Fruit fly (Drosophila melanogaster): ENCODE measurements around the gene alphaCOP.

alphaCOP gene

dm6 chr3L:1615701-1616100 is 29.3 kb downstream of the alphaCOP start, which contains the start of gene CG12105:
CG12105 (minus strand) TSS chr3L:1615801.
- no peak for TF ChIP-seq Pif1A (GFP tag; optimal IDR thresholded peaks at IDR 0.05)
- TF ChIP-seq CG17806 (tag; optimal IDR thresholded peaks at IDR 0.05), result no peak

dm6 chr3L:1614465-1615084 is 30.4 kb downstream of the alphaCOP start:
- TF ChIP-seq CG34367 (tag; optimal IDR thresholded peaks at IDR 0.05) (no peak), Pif1A (GFP tag; optimal IDR thresholded peaks at IDR 0.05) (no peak), CG9948 (tag; optimal IDR thresholded peaks at IDR 0.05) (no peak), CG15710 (tag; optimal IDR thresholded peaks at IDR 0.05) (no peak), CG8301 (tag; optimal IDR thresholded peaks at IDR 0.05) (no peak), CG14655 (GFP tag; optimal IDR thresholded peaks at IDR 0.05) (no peak), CG8159 (tag; optimal IDR thresholded peaks at IDR 0.05) (no peak), Pif1B (GFP tag; optimal IDR thresholded peaks at IDR 0.05) (no peak), Snoo (tag; optimal IDR thresholded peaks at IDR 0.05) (no peak), EcR (GFP tag; optimal IDR thresholded peaks at IDR 0.05) (no peak), CG4496 (GFP tag; IDR thresholded peaks at IDR 0.05) (no peak), CG17806 (tag; optimal IDR thresholded peaks at IDR 0.05) (no peak), Ets98B (GFP tag; IDR thresholded peaks at IDR 0.05) (no peak), CG32121 (GFP tag; IDR thresholded peaks at IDR 0.05) (no peak), CG10348 (GFP tag; IDR thresholded peaks at IDR 0.05) (no peak), gl (tag; optimal IDR thresholded peaks at IDR 0.05) (no peak), rn (GFP tag; IDR thresholded peaks at IDR 0.05) (no peak), CG12605 (GFP tag; IDR thresholded peaks at IDR 0.05) (no peak), fd96Ca (GFP tag; IDR thresholded peaks at IDR 0.05) (no peak), CG13204 (GFP tag; optimal IDR thresholded peaks at IDR 0.05) (no peak)

dm6 chr3L:1609611-1610010 is 35.4 kb downstream of the alphaCOP start:
- no peak for TF ChIP-seq CG12605 (GFP tag; IDR thresholded peaks at IDR 0.05)
- TF ChIP-seq CG32121 (GFP tag; IDR thresholded peaks at IDR 0.05), result peak; percentile 45; the same call in 1 of the 2 replicates
- TF ChIP-seq rn (GFP tag; IDR thresholded peaks at IDR 0.05), result no peak
- no peak for TF ChIP-seq Ets98B (GFP tag; IDR thresholded peaks at IDR 0.05)
- peak; percentile 40 for TF ChIP-seq CG8159 (tag; optimal IDR thresholded peaks at IDR 0.05)
- no peak for TF ChIP-seq CG17806 (tag; optimal IDR thresholded peaks at IDR 0.05)
- peak; percentile 35; the same call in 1 of the 3 replicates for TF ChIP-seq CG4496 (GFP tag; IDR thresholded peaks at IDR 0.05)
- 0 out of 3 replicates have a peak, but pooled peaks have one; percentile 23 for TF ChIP-seq fd96Ca (GFP tag; IDR thresholded peaks at IDR 0.05)
- no peak for TF ChIP-seq CG14655 (GFP tag; optimal IDR thresholded peaks at IDR 0.05)
- no peak for TF ChIP-seq CG13204 (GFP tag; optimal IDR thresholded peaks at IDR 0.05)
- TF ChIP-seq CG15710 (tag; optimal IDR thresholded peaks at IDR 0.05), result no peak
- TF ChIP-seq Snoo (tag; optimal IDR thresholded peaks at IDR 0.05), result no peak
- no peak for TF ChIP-seq gl (tag; optimal IDR thresholded peaks at IDR 0.05)
- no peak for TF ChIP-seq CG9948 (tag; optimal IDR thresholded peaks at IDR 0.05)
- no peak for TF ChIP-seq Pif1B (GFP tag; optimal IDR thresholded peaks at IDR 0.05)
- no peak for TF ChIP-seq D1 (tag; optimal IDR thresholded peaks at IDR 0.05)
- peak; percentile 27; the same call in 1 of the 2 replicates for TF ChIP-seq CG10348 (GFP tag; IDR thresholded peaks at IDR 0.05)
- TF ChIP-seq CG34367 (tag; optimal IDR thresholded peaks at IDR 0.05), result no peak
- TF ChIP-seq Pif1A (GFP tag; optimal IDR thresholded peaks at IDR 0.05), result peak; percentile 43
- no peak for TF ChIP-seq EcR (GFP tag; optimal IDR thresholded peaks at IDR 0.05)
- TF ChIP-seq CG8301 (tag; optimal IDR thresholded peaks at IDR 0.05), result peak; percentile 42

DNA sequence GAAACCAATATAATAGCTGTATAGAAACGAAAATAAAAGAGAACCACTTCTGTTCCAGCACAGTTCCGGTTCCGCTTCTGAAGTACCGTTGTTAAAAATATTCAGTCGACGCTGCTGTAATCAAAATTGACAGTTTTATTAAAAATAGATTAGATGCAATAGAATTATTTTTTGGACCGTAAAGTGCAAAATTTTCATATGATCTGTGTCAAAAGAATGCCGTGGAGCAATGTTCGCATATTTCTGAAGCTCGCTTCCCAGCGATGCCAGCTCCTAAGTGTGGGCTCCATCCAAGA is 42.2 kb downstream of the alphaCOP start, which contains the start of the genes CG18170 and CG33791:
Gene CG18170 (plus strand): TSS at position 122 of the 296 bp plus-strand sequence.
Gene CG33791 (plus strand): TSS at position 122 of the 296 bp plus-strand sequence.
- TF ChIP-seq CG9948 (tag; optimal IDR thresholded peaks at IDR 0.05) (no peak), CG8159 (tag; optimal IDR thresholded peaks at IDR 0.05) (no peak), D1 (tag; optimal IDR thresholded peaks at IDR 0.05) (no peak), CG10348 (GFP tag; IDR thresholded peaks at IDR 0.05) (no peak), CG12605 (GFP tag; IDR thresholded peaks at IDR 0.05) (no peak), CG14655 (GFP tag; optimal IDR thresholded peaks at IDR 0.05) (no peak), fd96Ca (GFP tag; IDR thresholded peaks at IDR 0.05) (no peak), gl (tag; optimal IDR thresholded peaks at IDR 0.05) (no peak), rn (GFP tag; IDR thresholded peaks at IDR 0.05) (no peak), Pif1B (GFP tag; optimal IDR thresholded peaks at IDR 0.05) (no peak), CG13204 (GFP tag; optimal IDR thresholded peaks at IDR 0.05) (no peak), Snoo (tag; optimal IDR thresholded peaks at IDR 0.05) (no peak), CG17806 (tag; optimal IDR thresholded peaks at IDR 0.05) (no peak)

DNA sequence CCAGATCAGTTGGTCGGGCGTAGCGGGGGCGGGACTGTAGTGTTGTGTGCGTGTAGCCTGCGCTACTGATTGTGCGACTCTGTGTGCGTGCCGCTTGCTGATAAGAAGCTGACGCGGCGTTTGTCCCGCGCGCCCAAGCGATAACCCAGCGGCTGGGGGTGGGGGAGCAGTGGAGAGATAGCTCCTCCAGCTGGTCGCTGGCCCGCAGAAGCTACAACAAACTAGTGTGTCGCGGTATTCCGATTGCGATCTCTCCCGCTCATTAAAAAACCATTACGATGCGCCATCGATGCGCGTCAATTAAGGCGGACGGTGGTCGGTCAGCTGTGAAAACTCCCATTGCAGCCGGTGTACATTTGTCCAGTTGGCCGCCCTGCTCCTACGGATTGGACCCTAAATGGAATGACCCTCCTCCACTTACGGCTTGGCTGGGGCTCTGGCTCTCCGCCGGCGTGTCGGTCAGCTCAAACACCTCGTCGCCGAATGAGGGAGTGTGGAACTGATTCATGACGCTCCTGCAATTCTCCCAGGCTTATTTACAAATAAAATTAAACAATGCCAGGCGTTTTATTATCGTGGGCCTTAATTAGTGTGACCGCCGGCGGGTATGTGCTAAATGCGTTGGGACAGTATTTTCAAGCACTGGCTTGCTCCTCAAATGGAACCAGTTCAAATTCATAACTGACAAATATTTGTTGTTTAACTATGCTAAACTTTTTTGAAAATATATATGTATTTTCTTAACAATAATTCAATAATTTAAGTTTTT is 42.8 kb downstream of the alphaCOP start, which contains the start of gene CG12104:
Gene CG12104 (minus strand): TSS at position 611 of the 769 bp plus-strand sequence.
- TF ChIP-seq CG15710 (tag; optimal IDR thresholded peaks at IDR 0.05) (no peak), CG12605 (GFP tag; IDR thresholded peaks at IDR 0.05) (no peak), CG32121 (GFP tag; IDR thresholded peaks at IDR 0.05) (no peak; the same call in 1 of the 2 replicates), CG17806 (tag; optimal IDR thresholded peaks at IDR 0.05) (no peak), fd96Ca (GFP tag; IDR thresholded peaks at IDR 0.05) (no peak), CG4496 (GFP tag; IDR thresholded peaks at IDR 0.05) (no peak), Snoo (tag; optimal IDR thresholded peaks at IDR 0.05) (no peak), CG13204 (GFP tag; optimal IDR thresholded peaks at IDR 0.05) (peak; percentile 98), CG34367 (tag; optimal IDR thresholded peaks at IDR 0.05) (peak; percentile 0), Pif1A (GFP tag; optimal IDR thresholded peaks at IDR 0.05) (no peak), D1 (tag; optimal IDR thresholded peaks at IDR 0.05) (no peak), Ets98B (GFP tag; IDR thresholded peaks at IDR 0.05) (0 out of 2 replicates have a peak, but pooled peaks have one; percentile 5), EcR (GFP tag; optimal IDR thresholded peaks at IDR 0.05) (peak; percentile 44), CG14655 (GFP tag; optimal IDR thresholded peaks at IDR 0.05) (no peak), CG8301 (tag; optimal IDR thresholded peaks at IDR 0.05) (no peak), rn (GFP tag; IDR thresholded peaks at IDR 0.05) (no peak), gl (tag; optimal IDR thresholded peaks at IDR 0.05) (no peak), CG10348 (GFP tag; IDR thresholded peaks at IDR 0.05) (no peak), CG8159 (tag; optimal IDR thresholded peaks at IDR 0.05) (no peak), CG9948 (tag; optimal IDR thresholded peaks at IDR 0.05) (no peak)
